Fruit fly (Drosophila melanogaster): ENCODE results near the gene CG3436.
A peak's percentile ranks its signal among the peaks of the same experiment; 100 is the strongest.

CG3436 gene

dm6 chr2L:182360-183144, 26.7 kb downstream of the CG3436 start:
- TF ChIP-seq psq (GFP tag; optimal IDR thresholded peaks at IDR 0.05), result peak; percentile 66
- no peak for TF ChIP-seq hb (GFP tag; IDR thresholded peaks at IDR 0.05; ENCODE audit: partially characterized antibody)
- TF ChIP-seq MBD-R2 (GFP tag; IDR thresholded peaks at IDR 0.05), result peak; percentile 45; the same call in 1 of the 2 replicates
- TF ChIP-seq H2.0 (GFP tag; IDR thresholded peaks at IDR 0.05), result no peak
- no peak for TF ChIP-seq al (GFP tag; IDR thresholded peaks at IDR 0.05)
- no peak for TF ChIP-seq Optix (GFP tag; IDR thresholded peaks at IDR 0.05)
- peak in 1 of 2 experiments; percentile 28 for TF ChIP-seq Trl (optimal IDR thresholded peaks at IDR 0.05)
- no peak for TF ChIP-seq Trl (GFP tag; optimal IDR thresholded peaks at IDR 0.05)
- TF ChIP-seq Xbp1 (GFP tag; optimal IDR thresholded peaks at IDR 0.05), result no peak
- TF ChIP-seq Opbp (GFP tag; IDR thresholded peaks at IDR 0.05; ENCODE audit: partially characterized antibody), result no peak; the same call in 1 of the 3 replicates
- peak; percentile 22 for TF ChIP-seq Dp (GFP tag; optimal IDR thresholded peaks at IDR 0.05)
- TF ChIP-seq CG1792 (GFP tag; optimal IDR thresholded peaks at IDR 0.05), result no peak
- TF ChIP-seq CG17829 (tag; optimal IDR thresholded peaks at IDR 0.05), result no peak
- TF ChIP-seq CG31441 (GFP tag; IDR thresholded peaks at IDR 0.05), result no peak
- no peak for TF ChIP-seq org-1 (GFP tag; optimal IDR thresholded peaks at IDR 0.05)
- no peak for TF ChIP-seq danr (GFP tag; IDR thresholded peaks at IDR 0.05)
- no peak for TF ChIP-seq repo (GFP tag; optimal IDR thresholded peaks at IDR 0.05)
- no peak for TF ChIP-seq CG5953 (GFP tag; IDR thresholded peaks at IDR 0.05)
- TF ChIP-seq CG18599 (GFP tag; optimal IDR thresholded peaks at IDR 0.05), result peak; percentile 2
- peak; percentile 3 for TF ChIP-seq Myb (GFP tag; optimal IDR thresholded peaks at IDR 0.05)
- TF ChIP-seq Dll (GFP tag; IDR thresholded peaks at IDR 0.05; ENCODE audit: partially characterized antibody), result peak; percentile 53; the same call in 3 of the 4 replicates
- TF ChIP-seq toy (GFP tag; IDR thresholded peaks at IDR 0.05), result no peak
- peak; percentile 51 for TF ChIP-seq stwl (tag; optimal IDR thresholded peaks at IDR 0.05)
- peak; percentile 15; the same call in 1 of the 3 replicates for TF ChIP-seq ci (GFP tag; IDR thresholded peaks at IDR 0.05)
- no peak for TF ChIP-seq ase (GFP tag; IDR thresholded peaks at IDR 0.05)
- TF ChIP-seq dm (GFP tag; optimal IDR thresholded peaks at IDR 0.05), result peak; percentile 2
- peak; percentile 45 for TF ChIP-seq CG34376 (GFP tag; optimal IDR thresholded peaks at IDR 0.05)
- TF ChIP-seq CrebB (tag; optimal IDR thresholded peaks at IDR 0.05), result no peak
- TF ChIP-seq CG2712 (tag; optimal IDR thresholded peaks at IDR 0.05), result peak; percentile 28
- TF ChIP-seq CG34224 (GFP tag; IDR thresholded peaks at IDR 0.05; ENCODE audit: partially characterized antibody), result peak; percentile 59
- TF ChIP-seq pros (GFP tag; optimal IDR thresholded peaks at IDR 0.05), result peak; percentile 74
- TF ChIP-seq Blimp-1 (GFP tag; optimal IDR thresholded peaks at IDR 0.05), result no peak
- no peak for TF ChIP-seq CG32772 (GFP tag; IDR thresholded peaks at IDR 0.05)
- TF ChIP-seq CG6683 (GFP tag; optimal IDR thresholded peaks at IDR 0.05), result no peak
- no peak for TF ChIP-seq Kr (GFP tag; optimal IDR thresholded peaks at IDR 0.05)
- TF ChIP-seq CG11504 (tag; optimal IDR thresholded peaks at IDR 0.05), result peak; percentile 55
- peak; percentile 77 for TF ChIP-seq Med (GFP tag)
- TF ChIP-seq CG6254 (GFP tag; optimal IDR thresholded peaks at IDR 0.05), result no peak
- no peak for TF ChIP-seq CG14014 (GFP tag; IDR thresholded peaks at IDR 0.05)
- TF ChIP-seq CG7928 (GFP tag; optimal IDR thresholded peaks at IDR 0.05), result no peak
- TF ChIP-seq D19A (tag; optimal IDR thresholded peaks at IDR 0.05), result peak; percentile 6
- no peak for TF ChIP-seq rib (GFP tag; IDR thresholded peaks at IDR 0.05)
- peak; percentile 60; the same call in 1 of the 2 replicates for TF ChIP-seq Bgb (GFP tag; IDR thresholded peaks at IDR 0.05; ENCODE audit: partially characterized antibody)
- TF ChIP-seq Scr (GFP tag; IDR thresholded peaks at IDR 0.05; ENCODE audit: partially characterized antibody), result peak; percentile 57
- no peak for TF ChIP-seq crol (GFP tag; IDR thresholded peaks at IDR 0.05)
- TF ChIP-seq CG17186 (GFP tag; optimal IDR thresholded peaks at IDR 0.05), result no peak
- no peak for TF ChIP-seq CG4707 (GFP tag; optimal IDR thresholded peaks at IDR 0.05)
- TF ChIP-seq Hr51 (GFP tag; optimal IDR thresholded peaks at IDR 0.05), result peak in 1 of 2 experiments; percentile 8
- no peak for TF ChIP-seq dmrt99B (tag; optimal IDR thresholded peaks at IDR 0.05)

Measured in whole organism, embryonic.